Fruit fly (Drosophila melanogaster) whole organism, prepupa: ENCODE measurements around the gene Rpn3.
A peak's percentile ranks its signal among the peaks of the same experiment; 100 is the strongest.

ENCODE experiments used
- Blimp-1 ChIP-seq: fragments of 200-800 bp; sonication (Bioruptor generic); optimal IDR thresholded peaks from 3 replicates; lab custom pipeline; 2017; ENCODE audit warnings: missing biosample characterization, missing genetic modification characterization, mild to moderate bottlenecking, moderate library complexity, missing genetic modification reagents
- CG11294 ChIP-seq: fragments of 200-800 bp; sonication (Bioruptor generic); IDR thresholded peaks from 2 replicates; pipeline ENCODE4 v1.3.6; 2022; ENCODE audit warnings: missing biosample characterization, missing genetic modification characterization
- CG11902 ChIP-seq: fragments of 200-800 bp; sonication (Bioruptor generic); optimal IDR thresholded peaks from 3 replicates; lab custom pipeline; 2016; ENCODE audit warnings: missing biosample characterization, missing genetic modification characterization
- CG16779 ChIP-seq: fragments of 200-800 bp; sonication (Bioruptor generic); optimal IDR thresholded peaks from 3 replicates; lab custom pipeline; 2017; ENCODE audit warnings: missing biosample characterization, mild to moderate bottlenecking, missing genetic modification characterization
- CG3032 ChIP-seq: fragments of 200-800 bp; optimal IDR thresholded peaks from 2 replicates; lab custom pipeline; 2019; ENCODE audit warnings: missing biosample characterization, mild to moderate bottlenecking, missing genetic modification characterization, moderate library complexity
- CG31627 ChIP-seq: fragments of 200-800 bp; sonication (Bioruptor generic); optimal IDR thresholded peaks from 3 replicates; lab custom pipeline; 2016; ENCODE audit warnings: missing biosample characterization, missing genetic modification characterization
- CG32006 ChIP-seq: fragments of 200-800 bp; sonication (Bioruptor generic); optimal IDR thresholded peaks from 3 replicates; lab custom pipeline; 2017; ENCODE audit warnings: missing biosample characterization, mild to moderate bottlenecking, missing genetic modification characterization
- CG4318 ChIP-seq: fragments of 200-800 bp; sonication (Bioruptor generic); optimal IDR thresholded peaks from 3 replicates; lab custom pipeline; 2017; ENCODE audit warnings: missing biosample characterization, mild to moderate bottlenecking, missing genetic modification characterization
- CG6792 ChIP-seq: fragments of 200-800 bp; sonication (Bioruptor generic); optimal IDR thresholded peaks from 3 replicates; lab custom pipeline; 2016; ENCODE audit warnings: missing biosample characterization, missing genetic modification characterization
- CG8319 ChIP-seq: fragments of 200-800 bp; sonication (Bioruptor generic); optimal IDR thresholded peaks from 3 replicates; lab custom pipeline; 2016; ENCODE audit warnings: missing biosample characterization, missing genetic modification characterization
- CG8632 ChIP-seq: fragments of 200-800 bp; sonication (Bioruptor generic); optimal IDR thresholded peaks from 3 replicates; lab custom pipeline; 2016; ENCODE audit warnings: missing biosample characterization, missing genetic modification characterization
- CG9139 ChIP-seq: fragments of 200-800 bp; sonication (Bioruptor generic); optimal IDR thresholded peaks from 3 replicates; lab custom pipeline; 2017; ENCODE audit warnings: missing biosample characterization, mild to moderate bottlenecking, missing genetic modification characterization
- Eip78C ChIP-seq: fragments of 200-800 bp; sonication (Bioruptor generic); peaks from one replicate; lab custom pipeline; 2016; ENCODE audit warnings: missing biosample characterization, missing genetic modification characterization
- Ets21C ChIP-seq: fragments of 200-800 bp; sonication (Bioruptor generic); optimal IDR thresholded peaks from 3 replicates; lab custom pipeline; 2016; ENCODE audit warnings: missing biosample characterization, missing genetic modification characterization
- Ets96B ChIP-seq: fragments of 200-800 bp; optimal IDR thresholded peaks from 2 replicates; lab custom pipeline; 2019; ENCODE audit warnings: missing biosample characterization, mild to moderate bottlenecking, missing genetic modification characterization, moderate library complexity
- Gug ChIP-seq: fragments of 200-800 bp; sonication (Bioruptor generic); IDR thresholded peaks from 2 replicates; pipeline ENCODE4 v1.3.6; 2022; ENCODE audit warnings: missing biosample characterization, missing genetic modification characterization
- Hr39 ChIP-seq: fragments of 200-800 bp; sonication (Bioruptor generic); optimal IDR thresholded peaks from 2 replicates; lab custom pipeline; 2016; ENCODE audit warnings: missing biosample characterization, missing genetic modification characterization
- Hr4 ChIP-seq: fragments of 200-800 bp; sonication (Bioruptor generic); optimal IDR thresholded peaks from 3 replicates; lab custom pipeline; 2016; ENCODE audit warnings: missing biosample characterization, missing genetic modification characterization
- Lpt ChIP-seq: fragments of 200-800 bp; sonication (Bioruptor generic); optimal IDR thresholded peaks from 3 replicates; lab custom pipeline; 2016; ENCODE audit warnings: missing biosample characterization, missing genetic modification characterization
- Met ChIP-seq: fragments of 200-800 bp; sonication (Bioruptor generic); optimal IDR thresholded peaks from 3 replicates; lab custom pipeline; 2016; ENCODE audit warnings: missing biosample characterization, missing genetic modification characterization
- OdsH ChIP-seq: fragments of 200-800 bp; sonication (Bioruptor generic); optimal IDR thresholded peaks from 3 replicates; lab custom pipeline; 2016; ENCODE audit warnings: missing biosample characterization, missing genetic modification characterization
- Smox ChIP-seq: fragments of 200-800 bp; sonication (Bioruptor generic); optimal IDR thresholded peaks from 3 replicates; lab custom pipeline; 2016; ENCODE audit warnings: missing biosample characterization, missing genetic modification characterization
- Sox102F ChIP-seq: fragments of 200-800 bp; sonication (Bioruptor generic); optimal IDR thresholded peaks from 2 replicates; lab custom pipeline; 2016; ENCODE audit warnings: missing biosample characterization, mild to moderate bottlenecking, missing genetic modification characterization
- Sox14 ChIP-seq: fragments of 200-800 bp; sonication (Bioruptor generic); optimal IDR thresholded peaks from 3 replicates; lab custom pipeline; 2016; ENCODE audit warnings: missing biosample characterization, missing genetic modification characterization
- Sox15 ChIP-seq: fragments of 200-800 bp; sonication (Bioruptor generic); optimal IDR thresholded peaks from 3 replicates; lab custom pipeline; 2016; ENCODE audit warnings: missing biosample characterization, missing genetic modification characterization
- cyc ChIP-seq: fragments of 200-800 bp; sonication (Bioruptor generic); optimal IDR thresholded peaks from 3 replicates; lab custom pipeline; 2016; ENCODE audit warnings: missing biosample characterization, missing genetic modification characterization
- dac ChIP-seq: fragments of 200-800 bp; sonication (Bioruptor generic); optimal IDR thresholded peaks from 2 replicates; lab custom pipeline; 2017; ENCODE audit warnings: missing biosample characterization, mild to moderate bottlenecking, missing genetic modification characterization
- dsx ChIP-seq: fragments of 200-800 bp; optimal IDR thresholded peaks from 3 replicates; lab custom pipeline; 2019; ENCODE audit warnings: missing biosample characterization, mild to moderate bottlenecking, missing genetic modification characterization, moderate library complexity; ENCODE audit not compliant: poor library complexity, severe bottlenecking
- eg ChIP-seq: fragments of 200-800 bp; sonication (Bioruptor generic); IDR thresholded peaks from 3 replicates; pipeline ENCODE4 v1.3.6; 2022; ENCODE audit warnings: missing biosample characterization, missing genetic modification characterization
- esn ChIP-seq: fragments of 200-800 bp; sonication (Bioruptor generic); optimal IDR thresholded peaks from 2 replicates; lab custom pipeline; 2016; ENCODE audit warnings: missing biosample characterization, mild to moderate bottlenecking, missing genetic modification characterization, moderate library complexity
- fkh ChIP-seq: fragments of 200-800 bp; sonication (Bioruptor generic); optimal IDR thresholded peaks from 3 replicates; lab custom pipeline; 2017; ENCODE audit warnings: missing biosample characterization, mild to moderate bottlenecking, missing genetic modification characterization, moderate library complexity
- lz ChIP-seq: fragments of 200-800 bp; sonication (Bioruptor generic); optimal IDR thresholded peaks from 3 replicates; lab custom pipeline; 2016; ENCODE audit warnings: missing biosample characterization, missing genetic modification characterization
- net ChIP-seq: fragments of 200-800 bp; sonication (Bioruptor generic); optimal IDR thresholded peaks from 3 replicates; lab custom pipeline; 2016; ENCODE audit warnings: missing biosample characterization, missing genetic modification characterization
- pdm3 ChIP-seq: fragments of 200-800 bp; sonication (Bioruptor generic); optimal IDR thresholded peaks from 3 replicates; lab custom pipeline; 2016; ENCODE audit warnings: missing biosample characterization, missing genetic modification characterization
- salr ChIP-seq, 2 experiments: fragments of 200-800 bp; sonication (Bioruptor generic); optimal IDR thresholded peaks; 3 replicates each; lab custom pipeline; 2016 to 2018; ENCODE audit warnings: missing biosample characterization in 2 of 2, missing genetic modification characterization in 2 of 2, mild to moderate bottlenecking in 1 of 2
- spab ChIP-seq: fragments of 200-800 bp; sonication (Bioruptor generic); optimal IDR thresholded peaks from 2 replicates; lab custom pipeline; 2017; ENCODE audit warnings: missing biosample characterization, mild to moderate bottlenecking, missing genetic modification characterization, missing genetic modification reagents
- ss ChIP-seq, 2 experiments: fragments of 200-800 bp; sonication (Bioruptor generic); optimal IDR thresholded peaks; 2 replicates in 1 of 2; 3 replicates in 1 of 2; lab custom pipeline; 2017 to 2018; ENCODE audit warnings: mild to moderate bottlenecking in 2 of 2, missing biosample characterization in 2 of 2, missing genetic modification characterization in 2 of 2, moderate library complexity in 1 of 2
- svp ChIP-seq: fragments of 200-800 bp; sonication (Bioruptor generic); peaks from one replicate; lab custom pipeline; 2016; ENCODE audit warnings: missing biosample characterization, missing genetic modification characterization
- vri ChIP-seq: fragments of 200-800 bp; sonication (Bioruptor generic); optimal IDR thresholded peaks from 3 replicates; lab custom pipeline; 2016; ENCODE audit warnings: missing biosample characterization, mild to moderate bottlenecking, missing genetic modification characterization

The Rpn3 gene

DNA sequence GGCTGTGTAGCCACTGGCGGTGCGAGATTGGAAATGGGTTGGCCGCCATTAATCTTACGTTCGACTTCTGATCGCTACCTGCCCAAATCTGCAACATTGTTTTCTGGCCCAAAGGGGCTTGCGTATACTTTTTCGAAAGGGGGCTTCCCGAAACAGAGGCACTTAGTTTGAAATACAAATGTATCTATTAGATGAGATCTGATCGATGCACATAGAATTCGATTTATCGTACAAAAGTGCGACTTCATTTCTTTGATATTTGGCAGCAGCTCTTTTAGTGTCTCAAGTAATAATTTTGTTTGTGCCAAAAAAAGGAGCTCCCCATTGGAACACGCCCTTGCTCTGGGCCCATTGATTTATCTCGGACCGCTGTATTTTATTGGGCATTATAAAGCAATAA is 20.1 kb downstream of the Rpn3 start (continued):
- no peak for TF ChIP-seq cyc (GFP tag; lab: Kevin White, UChicago)
- TF ChIP-seq dsx (GFP tag; lab: Kevin White, UChicago): peak; percentile 82
- no peak for TF ChIP-seq CG11902
- no peak for TF ChIP-seq OdsH
- no peak for TF ChIP-seq fkh (GFP tag; lab: Kevin White, UChicago)
- peak; percentile 56 for TF ChIP-seq Eip78C (GFP tag; lab: Kevin White, UChicago)
- peak; percentile 25 for TF ChIP-seq Met (GFP tag; lab: Kevin White, UChicago)
- no peak for TF ChIP-seq CG6792 (GFP tag; lab: Kevin White, UChicago)
- TF ChIP-seq pdm3 (GFP tag; lab: Kevin White, UChicago): no peak
- TF ChIP-seq Ets21C (GFP tag; lab: Kevin White, UChicago): no peak
- TF ChIP-seq spab (GFP tag; lab: Kevin White, UChicago): no peak
- no peak for TF ChIP-seq Gug (GFP tag; lab: Robert Waterston, UW)
- TF ChIP-seq Hr4 (GFP tag; lab: Kevin White, UChicago): no peak

DNA sequence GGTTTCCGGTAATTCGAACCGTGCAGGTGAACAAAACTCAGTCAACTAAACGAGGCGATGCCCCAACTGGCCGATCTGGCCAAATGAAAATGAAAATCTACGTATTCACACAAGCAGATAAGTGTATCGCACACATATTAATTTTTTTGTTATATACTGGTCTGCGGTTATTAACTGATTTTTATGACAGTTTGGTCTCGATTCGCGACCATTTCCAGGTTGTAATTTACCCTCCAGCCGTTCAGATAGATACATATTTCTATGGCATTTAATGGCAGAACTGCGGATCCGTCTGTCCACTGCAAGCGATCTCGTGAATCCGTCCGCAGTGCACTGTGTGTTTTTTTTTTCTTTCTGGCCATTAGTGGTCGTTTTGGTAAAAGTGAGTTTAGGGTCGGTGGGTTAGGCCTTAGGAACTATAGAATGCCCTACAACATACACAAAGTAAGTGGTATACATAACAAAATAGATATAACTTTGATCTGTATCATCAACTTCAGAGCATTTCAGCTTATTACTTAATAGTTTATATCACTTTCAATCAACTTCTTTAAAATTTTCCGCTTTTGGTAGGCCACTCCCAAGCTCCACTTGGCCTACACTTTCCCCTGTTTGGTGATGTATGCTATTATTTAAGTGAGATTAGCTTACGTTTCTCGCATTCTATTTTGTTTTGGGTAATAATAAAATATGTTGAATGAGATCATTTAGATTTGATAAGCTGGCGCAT is 22.7 kb downstream of the Rpn3 start, which contains the start of gene CG17572:
Gene CG17572, minus strand, starts transcription at position 51 of the 730 bp plus-strand sequence.
- TF ChIP-seq vri (GFP tag; lab: Kevin White, UChicago): no peak
- TF ChIP-seq Eip78C (GFP tag; lab: Kevin White, UChicago): peak; percentile 13

DNA sequence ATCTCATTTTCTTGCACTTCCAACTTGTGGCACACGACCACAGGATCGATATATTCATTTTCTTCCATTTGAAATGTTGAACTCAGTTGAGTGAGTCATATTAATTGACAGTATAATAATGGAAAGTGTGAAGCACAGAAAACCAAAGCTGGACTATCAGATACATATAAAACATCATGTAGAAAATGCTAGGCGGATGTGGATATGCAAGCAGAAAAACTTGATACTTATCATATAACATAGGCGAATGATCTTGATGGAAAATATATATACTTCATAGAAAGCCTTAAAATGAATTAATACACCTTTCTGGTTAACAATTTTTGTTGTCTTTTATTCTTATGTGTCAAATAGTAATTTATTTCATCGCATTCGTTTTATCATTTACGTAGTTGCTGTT is 27.3 kb downstream of the Rpn3 start, which contains the start of gene CG10700:
Gene CG10700, minus strand, starts transcription at position 101 of the 400 bp plus-strand sequence.
- TF ChIP-seq Hr4 (GFP tag; lab: Kevin White, UChicago): no peak
- no peak for TF ChIP-seq CG11902
- no peak for TF ChIP-seq eg (GFP tag; lab: Robert Waterston, UW)
- TF ChIP-seq CG9139 (GFP tag; lab: Kevin White, UChicago): no peak
- TF ChIP-seq spab (GFP tag; lab: Kevin White, UChicago): no peak
- no peak for TF ChIP-seq CG32006 (GFP tag; lab: Kevin White, UChicago)
- no peak for TF ChIP-seq lz
- no peak for TF ChIP-seq Sox14 (GFP tag; lab: Kevin White, UChicago)
- TF ChIP-seq CG16779 (tag; lab: Kevin White, UChicago): no peak
- TF ChIP-seq CG31627 (GFP tag; lab: Kevin White, UChicago): no peak
- TF ChIP-seq OdsH: no peak
- no peak for TF ChIP-seq ss (GFP tag; optimal IDR thresholded peaks at IDR 0.05; lab: Kevin White, UChicago)
- TF ChIP-seq vri (GFP tag; lab: Kevin White, UChicago): no peak
- no peak for TF ChIP-seq esn (GFP tag; lab: Kevin White, UChicago)
- no peak for TF ChIP-seq dac (GFP tag; lab: Kevin White, UChicago)
- no peak for TF ChIP-seq CG11294 (GFP tag; lab: Robert Waterston, UW)
- TF ChIP-seq CG8632 (GFP tag; lab: Kevin White, UChicago): no peak
- TF ChIP-seq Ets21C (GFP tag; lab: Kevin White, UChicago): no peak
- TF ChIP-seq CG4318 (GFP tag; lab: Kevin White, UChicago): no peak

DNA sequence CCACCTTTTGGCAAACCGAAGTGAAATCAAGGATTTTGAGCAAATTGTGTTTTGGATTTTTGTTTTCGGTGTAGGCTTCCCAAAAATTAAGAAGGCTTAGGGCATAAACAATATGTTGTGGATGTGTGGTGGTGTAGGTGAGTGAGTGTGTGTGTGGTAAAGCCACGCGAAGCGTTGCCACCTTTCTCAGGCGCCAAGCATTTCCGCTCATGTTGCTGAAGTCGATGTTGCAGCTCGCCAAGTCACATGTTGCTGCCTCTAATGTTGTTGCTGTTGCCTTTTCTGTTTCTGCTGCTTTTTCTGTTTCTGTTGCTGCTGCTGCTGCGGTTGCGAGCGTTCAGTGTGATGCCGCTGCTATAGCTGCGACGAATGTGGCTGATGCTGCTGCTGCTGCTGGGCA is 28.2 kb downstream of the Rpn3 start:
- no peak for TF ChIP-seq Hr39 (GFP tag; lab: Kevin White, UChicago)
- TF ChIP-seq Sox14 (GFP tag; lab: Kevin White, UChicago): no peak
- no peak for TF ChIP-seq net (GFP tag; lab: Kevin White, UChicago)
- TF ChIP-seq Eip78C (GFP tag; lab: Kevin White, UChicago): no peak
- TF ChIP-seq vri (GFP tag; lab: Kevin White, UChicago): no peak
- TF ChIP-seq svp (GFP tag; lab: Kevin White, UChicago): no peak
- no peak for TF ChIP-seq spab (GFP tag; lab: Kevin White, UChicago)
- no peak for TF ChIP-seq Met (GFP tag; lab: Kevin White, UChicago)
- TF ChIP-seq Blimp-1: no peak
- TF ChIP-seq Smox (GFP tag; lab: Kevin White, UChicago): no peak
- no peak for TF ChIP-seq Ets96B (tag; lab: Kevin White, UChicago)
- no peak for TF ChIP-seq CG3032 (tag; lab: Kevin White, UChicago)
- TF ChIP-seq Gug (GFP tag; lab: Robert Waterston, UW): no peak
- TF ChIP-seq Lpt: no peak
- no peak for TF ChIP-seq Sox15 (GFP tag; lab: Kevin White, UChicago)
- no peak for TF ChIP-seq CG8319 (GFP tag; lab: Kevin White, UChicago)
- TF ChIP-seq Sox102F (GFP tag; lab: Kevin White, UChicago): no peak
- TF ChIP-seq salr (GFP tag; optimal IDR thresholded peaks at IDR 0.05; lab: Kevin White, UChicago): no peak
- no peak for TF ChIP-seq esn (GFP tag; lab: Kevin White, UChicago)
- TF ChIP-seq CG8632 (GFP tag; lab: Kevin White, UChicago): no peak
